Fruit fly (Drosophila melanogaster) whole organism, embryonic: ENCODE measurements around the gene path.
A peak's percentile ranks its signal among the peaks of the same experiment; 100 is the strongest.

ENCODE experiments used
- Atf-2 ChIP-seq: fragments of 200-800 bp; sonication (Bioruptor generic); optimal IDR thresholded peaks from 2 replicates; lab custom pipeline; 2016; ENCODE audit warnings: missing biosample characterization, missing genetic modification characterization
- BEAF-32 ChIP-seq: fragments of 200-800 bp; sonication (Bioruptor generic); optimal IDR thresholded peaks from 3 replicates; lab custom pipeline; 2017; ENCODE audit warnings: missing biosample characterization, missing genetic modification characterization, mild to moderate bottlenecking, moderate library complexity, missing genetic modification reagents
- Bgb ChIP-seq: fragments of 200-800 bp; sonication (Bioruptor generic); IDR thresholded peaks from 2 replicates; pipeline ENCODE4 v1.3.6; 2022; ENCODE audit warnings: missing biosample characterization, missing genetic modification characterization; ENCODE audit not compliant: partially characterized antibody
- C15 ChIP-seq: fragments of 200-800 bp; sonication (Bioruptor generic); IDR thresholded peaks from 3 replicates; pipeline ENCODE4 v1.3.6; 2022; ENCODE audit warnings: missing biosample characterization, missing genetic modification characterization
- CG10267 ChIP-seq: fragments of 200-800 bp; sonication (Bioruptor generic); optimal IDR thresholded peaks from 2 replicates; lab custom pipeline; 2018; ENCODE audit warnings: missing biosample characterization, mild to moderate bottlenecking, missing genetic modification characterization, moderate library complexity
- CG10543 ChIP-seq: fragments of 200-800 bp; sonication (Bioruptor generic); optimal IDR thresholded peaks from 3 replicates; lab custom pipeline; 2017; ENCODE audit warnings: missing biosample characterization, mild to moderate bottlenecking, missing genetic modification characterization, moderate library complexity
- CG11504 ChIP-seq: fragments of 200-800 bp; sonication (Bioruptor generic); optimal IDR thresholded peaks from 3 replicates; lab custom pipeline; 2019; ENCODE audit warnings: missing biosample characterization, mild to moderate bottlenecking, missing genetic modification characterization, moderate library complexity
- CG13424 ChIP-seq: fragments of 200-800 bp; sonication (Bioruptor generic); optimal IDR thresholded peaks from 2 replicates; lab custom pipeline; 2019; ENCODE audit warnings: missing biosample characterization, mild to moderate bottlenecking, missing genetic modification characterization, moderate library complexity
- CG14710 ChIP-seq: fragments of 200-800 bp; sonication (Bioruptor generic); optimal IDR thresholded peaks from 3 replicates; lab custom pipeline; 2019; ENCODE audit warnings: missing biosample characterization, mild to moderate bottlenecking, missing genetic modification characterization, moderate library complexity
- CG2120 ChIP-seq: fragments of 200-800 bp; sonication (Bioruptor generic); optimal IDR thresholded peaks from 3 replicates; lab custom pipeline; 2016; ENCODE audit warnings: missing biosample characterization, missing genetic modification characterization
- CG2712 ChIP-seq: fragments of 200-800 bp; optimal IDR thresholded peaks from 3 replicates; lab custom pipeline; 2019; ENCODE audit warnings: missing biosample characterization, mild to moderate bottlenecking, missing genetic modification characterization, moderate library complexity
- CG31441 ChIP-seq: fragments of 200-800 bp; sonication (Bioruptor generic); IDR thresholded peaks from 2 replicates; pipeline ENCODE4 v1.3.6; 2022; ENCODE audit warnings: missing biosample characterization, missing genetic modification characterization
- CG9437 ChIP-seq: fragments of 200-800 bp; sonication (Bioruptor generic); optimal IDR thresholded peaks from 2 replicates; lab custom pipeline; 2018; ENCODE audit warnings: missing biosample characterization, mild to moderate bottlenecking, missing genetic modification characterization
- CG9727 ChIP-seq: fragments of 200-800 bp; sonication (Bioruptor generic); optimal IDR thresholded peaks from 3 replicates; lab custom pipeline; 2017; ENCODE audit warnings: missing biosample characterization, mild to moderate bottlenecking, missing genetic modification characterization
- Chrac-16 ChIP-seq: fragments of 200-800 bp; sonication (Bioruptor generic); optimal IDR thresholded peaks from 3 replicates; lab custom pipeline; 2016; ENCODE audit warnings: missing biosample characterization, missing genetic modification characterization
- CoRest ChIP-seq: fragments of 200-800 bp; sonication (Bioruptor generic); optimal IDR thresholded peaks from 3 replicates; lab custom pipeline; 2018; ENCODE audit warnings: missing biosample characterization, mild to moderate bottlenecking, missing genetic modification characterization, moderate library complexity
- Dbx ChIP-seq: fragments of 200-800 bp; sonication (Bioruptor generic); IDR thresholded peaks from 3 replicates; pipeline ENCODE4 v1.3.6; 2022; ENCODE audit warnings: missing biosample characterization, missing genetic modification characterization
- Doc3 ChIP-seq: fragments of 200-800 bp; sonication (Bioruptor generic); IDR thresholded peaks from 3 replicates; pipeline ENCODE4 v1.3.6; 2022; ENCODE audit warnings: missing biosample characterization, missing genetic modification characterization; ENCODE audit not compliant: partially characterized antibody
- E2f1 ChIP-seq: fragments of 200-800 bp; sonication (Bioruptor generic); IDR thresholded peaks from 2 replicates; pipeline ENCODE4 v1.3.6; 2022; ENCODE audit warnings: missing biosample characterization, missing genetic modification characterization
- E2f2 ChIP-seq: fragments of 200-800 bp; sonication (Bioruptor generic); IDR thresholded peaks from 2 replicates; pipeline ENCODE4 v1.3.6; 2022; ENCODE audit warnings: missing biosample characterization, missing genetic modification characterization
- HLH4C ChIP-seq: fragments of 200-800 bp; sonication (Bioruptor generic); IDR thresholded peaks from 3 replicates; pipeline ENCODE4 v1.3.6; 2022; ENCODE audit warnings: missing biosample characterization, missing genetic modification characterization; ENCODE audit not compliant: partially characterized antibody
- Hand ChIP-seq: fragments of 200-800 bp; sonication (Bioruptor generic); optimal IDR thresholded peaks from 2 replicates; lab custom pipeline; 2017; ENCODE audit warnings: mild to moderate bottlenecking, missing biosample characterization, missing genetic modification reagents, missing genetic modification characterization
- MESR4 ChIP-seq: fragments of 200-800 bp; sonication (Bioruptor generic); optimal IDR thresholded peaks from 2 replicates; lab custom pipeline; 2018; ENCODE audit warnings: missing biosample characterization, mild to moderate bottlenecking, missing genetic modification characterization, moderate library complexity
- NK7.1 ChIP-seq: fragments of 200-800 bp; sonication (Bioruptor generic); optimal IDR thresholded peaks from 3 replicates; lab custom pipeline; 2016; ENCODE audit warnings: missing biosample characterization, missing genetic modification characterization
- Neu2 ChIP-seq: fragments of 200-800 bp; sonication (Bioruptor generic); optimal IDR thresholded peaks from 3 replicates; lab custom pipeline; 2016; ENCODE audit warnings: missing biosample characterization, missing genetic modification characterization, borderline replicate concordance
- Six4 ChIP-seq: fragments of 200-800 bp; sonication (Bioruptor generic); optimal IDR thresholded peaks from 2 replicates; lab custom pipeline; 2016; ENCODE audit warnings: missing biosample characterization, missing genetic modification characterization
- abd-A ChIP-seq: fragments of 200-800 bp; sonication (Bioruptor generic); optimal IDR thresholded peaks from 3 replicates; lab custom pipeline; 2019; ENCODE audit warnings: missing biosample characterization, mild to moderate bottlenecking, missing genetic modification characterization, moderate library complexity
- ara ChIP-seq: fragments of 200-800 bp; sonication (Bioruptor generic); IDR thresholded peaks from 2 replicates; pipeline ENCODE4 v1.3.6; 2022; ENCODE audit warnings: missing biosample characterization, missing genetic modification characterization
- ase ChIP-seq: fragments of 200-800 bp; sonication (Bioruptor generic); IDR thresholded peaks from 3 replicates; pipeline ENCODE4 v1.3.6; 2022; ENCODE audit warnings: missing biosample characterization, missing genetic modification characterization
- ato ChIP-seq: fragments of 200-800 bp; sonication (Bioruptor generic); IDR thresholded peaks from 2 replicates; pipeline ENCODE4 v1.3.6; 2022; ENCODE audit warnings: missing biosample characterization, missing genetic modification characterization; ENCODE audit not compliant: partially characterized antibody
- bcd ChIP-seq: fragments of 200-800 bp; sonication (Bioruptor generic); optimal IDR thresholded peaks from 2 replicates; lab custom pipeline; 2017; ENCODE audit warnings: missing biosample characterization, mild to moderate bottlenecking, missing genetic modification characterization
- crol ChIP-seq: fragments of 200-800 bp; sonication (Bioruptor generic); IDR thresholded peaks from 2 replicates; pipeline ENCODE4 v1.3.6; 2022; ENCODE audit warnings: missing biosample characterization, missing genetic modification characterization
- crp ChIP-seq, 2 experiments: fragments of 200-800 bp; sonication (Bioruptor generic); optimal IDR thresholded peaks; 2 replicates in 1 of 2; 3 replicates in 1 of 2; lab custom pipeline; 2017; ENCODE audit warnings: missing biosample characterization in 2 of 2, missing genetic modification characterization in 2 of 2, mild to moderate bottlenecking in 1 of 2, moderate library complexity in 1 of 2
- danr ChIP-seq: fragments of 200-800 bp; sonication (Bioruptor generic); IDR thresholded peaks from 2 replicates; pipeline ENCODE4 v1.3.6; 2022; ENCODE audit warnings: missing biosample characterization, missing genetic modification characterization
- dati ChIP-seq: fragments of 200-800 bp; sonication (Bioruptor generic); IDR thresholded peaks from 2 replicates; pipeline ENCODE4 v1.3.6; 2022; ENCODE audit warnings: missing biosample characterization, missing genetic modification characterization
- dm ChIP-seq: fragments of 200-800 bp; sonication (Bioruptor generic); optimal IDR thresholded peaks from 3 replicates; lab custom pipeline; 2016; ENCODE audit warnings: missing biosample characterization, missing genetic modification characterization
- gem ChIP-seq: fragments of 200-800 bp; sonication (Bioruptor generic); optimal IDR thresholded peaks from 2 replicates; lab custom pipeline; 2019; ENCODE audit warnings: missing biosample characterization, mild to moderate bottlenecking, missing genetic modification characterization, moderate library complexity
- hkb ChIP-seq, 2 experiments: fragments of 200-800 bp in 1 of 2; fragments of >200 bp in 1 of 2; sonication (Bioruptor generic) in 1 of 2; IDR thresholded peaks in 1 of 2; optimal IDR thresholded peaks in 1 of 2; 2 replicates each; pipeline versions ENCODE4 v1.3.6 to Lab custom; 2017 to 2022; ENCODE audit warnings: missing biosample characterization in 1 of 2, missing genetic modification characterization in 1 of 2
- insv ChIP-seq, 2 experiments: fragments of 200-800 bp; sonication (Bioruptor generic); optimal IDR thresholded peaks; 3 replicates each; lab custom pipeline; 2016 to 2018; ENCODE audit warnings: missing biosample characterization in 2 of 2, missing genetic modification characterization in 2 of 2
- lov ChIP-seq, 2 experiments: fragments of 200-800 bp in 1 of 2; fragments of >200 bp in 1 of 2; sonication (Bioruptor generic) in 1 of 2; IDR thresholded peaks in 1 of 2; optimal IDR thresholded peaks in 1 of 2; 2 replicates in 1 of 2; 3 replicates in 1 of 2; pipeline versions ENCODE4 v1.3.6 to Lab custom; 2017 to 2022; ENCODE audit warnings: missing biosample characterization in 1 of 2, missing genetic modification characterization in 1 of 2
- luna ChIP-seq: fragments of 200-800 bp; sonication (Bioruptor generic); optimal IDR thresholded peaks from 2 replicates; lab custom pipeline; 2016; ENCODE audit warnings: missing biosample characterization, missing genetic modification characterization
- phol ChIP-seq: fragments of 200-800 bp; sonication (Bioruptor generic); optimal IDR thresholded peaks from 3 replicates; lab custom pipeline; 2018; ENCODE audit warnings: missing biosample characterization, mild to moderate bottlenecking, missing genetic modification characterization, moderate library complexity
- pnt ChIP-seq: fragments of 200-800 bp; sonication (Bioruptor generic); optimal IDR thresholded peaks from 3 replicates; lab custom pipeline; 2016; ENCODE audit warnings: missing biosample characterization, missing genetic modification characterization
- pzg ChIP-seq: fragments of 200-800 bp; sonication (Bioruptor generic); optimal IDR thresholded peaks from 3 replicates; lab custom pipeline; 2018; ENCODE audit warnings: missing biosample characterization, mild to moderate bottlenecking, missing genetic modification characterization, moderate library complexity
- row ChIP-seq: fragments of 200-800 bp; sonication (Bioruptor generic); IDR thresholded peaks from 3 replicates; pipeline ENCODE4 v1.3.6; 2022; ENCODE audit warnings: missing biosample characterization, missing genetic modification characterization
- sens ChIP-seq: fragments of 200-800 bp; sonication (Bioruptor generic); peaks from one replicate; lab custom pipeline; 2016; ENCODE audit warnings: missing biosample characterization, missing genetic modification characterization
- tx ChIP-seq: fragments of 200-800 bp; sonication (Bioruptor generic); optimal IDR thresholded peaks from 2 replicates; lab custom pipeline; 2016; ENCODE audit warnings: missing biosample characterization, missing genetic modification characterization
- vfl ChIP-seq: fragments of 200-800 bp; sonication (Bioruptor generic); optimal IDR thresholded peaks from 2 replicates; lab custom pipeline; 2016; ENCODE audit warnings: missing biosample characterization, missing genetic modification characterization

The path gene

dm6 chr3L:9455819-9456388 lies 49.2 kb downstream of the path start, which contains the start of the genes phol and CG3552:
TSS of gene phol (minus strand) at chr3L:9456281.
TSS of gene CG3552 (plus strand) at chr3L:9456318.
- peak; percentile 3 for TF ChIP-seq hkb (optimal IDR thresholded peaks at IDR 0.05; lab: Kevin White, UChicago)
- no peak for TF ChIP-seq hkb (GFP tag; IDR thresholded peaks at IDR 0.05; lab: Robert Waterston, UW)
- TF ChIP-seq E2f1 (GFP tag; lab: Robert Waterston, UW) = no peak
- TF ChIP-seq pzg (GFP tag; lab: Kevin White, UChicago) = peak; percentile 57
- TF ChIP-seq HLH4C (GFP tag; lab: Robert Waterston, UW) = no peak
- no peak for TF ChIP-seq lov (optimal IDR thresholded peaks at IDR 0.05; lab: Kevin White, UChicago)
- TF ChIP-seq lov (GFP tag; IDR thresholded peaks at IDR 0.05; lab: Robert Waterston, UW) = no peak
- TF ChIP-seq sens = peak; percentile 64
- TF ChIP-seq BEAF-32 (GFP tag; lab: Kevin White, UChicago) = peak; percentile 57
- TF ChIP-seq ara (GFP tag; lab: Robert Waterston, UW) = no peak
- TF ChIP-seq abd-A (tag; lab: Kevin White, UChicago) = peak; percentile 61
- peak; percentile 40 for TF ChIP-seq CG2120 (GFP tag; lab: Kevin White, UChicago)
- no peak for TF ChIP-seq luna
- TF ChIP-seq MESR4 (GFP tag; lab: Kevin White, UChicago) = peak; percentile 88
- peak; percentile 45 for TF ChIP-seq CG10543 (GFP tag; lab: Kevin White, UChicago)
- peak; percentile 10 for TF ChIP-seq CG13424 (tag; lab: Kevin White, UChicago)
- no peak for TF ChIP-seq Chrac-16 (GFP tag; lab: Kevin White, UChicago)
- peak in 1 of 2 experiments; percentile 0 for TF ChIP-seq crp (GFP tag; optimal IDR thresholded peaks at IDR 0.05; lab: Kevin White, UChicago)
- TF ChIP-seq Hand (GFP tag; lab: Kevin White, UChicago) = peak; percentile 6
- peak; percentile 46 for TF ChIP-seq CG14710 (tag; lab: Kevin White, UChicago)
- peak; percentile 66 for TF ChIP-seq E2f2 (GFP tag; lab: Robert Waterston, UW)
- no peak for TF ChIP-seq tx (GFP tag; lab: Kevin White, UChicago)
- TF ChIP-seq CG11504 (tag; lab: Kevin White, UChicago) = peak; percentile 16
- peak; percentile 16; the same call in 1 of the 2 replicates for TF ChIP-seq ato (GFP tag; lab: Robert Waterston, UW)
- TF ChIP-seq row (GFP tag; lab: Robert Waterston, UW) = peak; percentile 35; the same call in 1 of the 3 replicates
- peak; percentile 17 for TF ChIP-seq Neu2 (GFP tag; lab: Kevin White, UChicago)
- TF ChIP-seq Six4 (GFP tag; lab: Kevin White, UChicago) = no peak
- peak; percentile 87 for TF ChIP-seq phol (tag; lab: Kevin White, UChicago)
- TF ChIP-seq CoRest (tag; lab: Kevin White, UChicago) = peak; percentile 24
- TF ChIP-seq CG31441 (GFP tag; lab: Robert Waterston, UW) = no peak
- TF ChIP-seq Dbx (GFP tag; lab: Robert Waterston, UW) = no peak
- TF ChIP-seq CG10267 = peak; percentile 48
- no peak for TF ChIP-seq NK7.1 (GFP tag; lab: Kevin White, UChicago)
- TF ChIP-seq CG9727 (GFP tag; lab: Kevin White, UChicago) = peak; percentile 33
- peak; percentile 29 for TF ChIP-seq CG9437 (GFP tag; lab: Kevin White, UChicago)
- peak; percentile 33 for TF ChIP-seq gem (tag; lab: Kevin White, UChicago)
- TF ChIP-seq vfl (GFP tag; lab: Kevin White, UChicago) = peak; percentile 18
- no peak for TF ChIP-seq danr (GFP tag; lab: Robert Waterston, UW)
- no peak for TF ChIP-seq C15 (GFP tag; lab: Robert Waterston, UW)
- no peak for TF ChIP-seq dati (GFP tag; lab: Robert Waterston, UW)
- TF ChIP-seq Doc3 (GFP tag; lab: Robert Waterston, UW) = 0 out of 3 replicates have a peak, but pooled peaks have one; percentile 46
- TF ChIP-seq pnt (GFP tag; lab: Kevin White, UChicago) = no peak
- peak; percentile 30; the same call in 1 of the 2 replicates for TF ChIP-seq Bgb (GFP tag; lab: Robert Waterston, UW)
- peak; percentile 4 for TF ChIP-seq Atf-2 (GFP tag; lab: Kevin White, UChicago)
- peak; percentile 25; the same call in 1 of the 2 replicates for TF ChIP-seq crol (GFP tag; lab: Robert Waterston, UW)
- peak; percentile 24 for TF ChIP-seq bcd
- no peak for TF ChIP-seq ase (GFP tag; lab: Robert Waterston, UW)
- TF ChIP-seq CG2712 (tag; lab: Kevin White, UChicago) = peak; percentile 16
- peak; percentile 68 for TF ChIP-seq dm (GFP tag; lab: Kevin White, UChicago)
- TF ChIP-seq insv (GFP tag; optimal IDR thresholded peaks at IDR 0.05; lab: Kevin White, UChicago) = peak in 1 of 2 experiments; percentile 17
